Fruit fly (Drosophila melanogaster) whole organism, embryonic: Measurements from ENCODE around the gene solo.
A peak's percentile ranks its signal among the peaks of the same experiment; 100 is the strongest.

Experiments used
- Atf-2 ChIP-seq: fragments of 200-800 bp; sonication (Bioruptor generic); optimal IDR thresholded peaks from 2 replicates; lab custom pipeline; 2016; ENCODE audit warnings: missing biosample characterization, missing genetic modification characterization
- B-H1 ChIP-seq: fragments of 200-800 bp; sonication (Bioruptor generic); IDR thresholded peaks from 3 replicates; pipeline ENCODE4 v1.3.6; 2022; ENCODE audit warnings: missing biosample characterization, missing genetic modification characterization
- C15 ChIP-seq: fragments of 200-800 bp; sonication (Bioruptor generic); IDR thresholded peaks from 3 replicates; pipeline ENCODE4 v1.3.6; 2022; ENCODE audit warnings: missing biosample characterization, missing genetic modification characterization
- CG11456 ChIP-seq: fragments of 200-800 bp; sonication (Bioruptor generic); IDR thresholded peaks from 3 replicates; pipeline ENCODE4 v1.3.6; 2022; ENCODE audit warnings: missing biosample characterization, missing genetic modification characterization
- CG12104 ChIP-seq: fragments of 200-800 bp; sonication (Bioruptor generic); optimal IDR thresholded peaks from 3 replicates; lab custom pipeline; 2016; ENCODE audit warnings: missing biosample characterization, missing genetic modification characterization
- CG14014 ChIP-seq: fragments of 200-800 bp; sonication (Bioruptor generic); IDR thresholded peaks from 2 replicates; pipeline ENCODE4 v1.3.6; 2022; ENCODE audit warnings: missing biosample characterization, missing genetic modification characterization
- CG17186 ChIP-seq: fragments of 200-800 bp; sonication (Bioruptor generic); optimal IDR thresholded peaks from 3 replicates; lab custom pipeline; 2017; ENCODE audit warnings: missing biosample characterization, missing genetic modification reagents, missing genetic modification characterization
- CG17802 ChIP-seq: fragments of 200-800 bp; sonication (Bioruptor generic); optimal IDR thresholded peaks from 2 replicates; lab custom pipeline; 2018; ENCODE audit warnings: missing biosample characterization, mild to moderate bottlenecking, missing genetic modification characterization, moderate library complexity
- CG1792 ChIP-seq: fragments of 200-800 bp; sonication (Bioruptor generic); optimal IDR thresholded peaks from 2 replicates; lab custom pipeline; 2016; ENCODE audit warnings: missing biosample characterization, missing genetic modification characterization
- CG30020 ChIP-seq: fragments of 200-800 bp; optimal IDR thresholded peaks from 2 replicates; lab custom pipeline; 2019; ENCODE audit warnings: missing biosample characterization, mild to moderate bottlenecking, missing genetic modification characterization, moderate library complexity
- CG30403 ChIP-seq: fragments of 200-800 bp; sonication (Bioruptor generic); optimal IDR thresholded peaks from 3 replicates; lab custom pipeline; 2016; ENCODE audit warnings: missing biosample characterization, missing genetic modification characterization
- CG32532 ChIP-seq: fragments of 200-800 bp; sonication (Bioruptor generic); IDR thresholded peaks from 2 replicates; pipeline ENCODE4 v1.3.6; 2022; ENCODE audit warnings: missing biosample characterization, missing genetic modification characterization
- CG4424 ChIP-seq: fragments of 200-800 bp; sonication (Bioruptor generic); optimal IDR thresholded peaks from 3 replicates; lab custom pipeline; 2016; ENCODE audit warnings: missing biosample characterization, missing genetic modification characterization
- CG4820 ChIP-seq: fragments of 200-800 bp; sonication (Bioruptor generic); optimal IDR thresholded peaks from 3 replicates; lab custom pipeline; 2016; ENCODE audit warnings: missing biosample characterization, missing genetic modification characterization
- CG8089 ChIP-seq: fragments of 200-800 bp; sonication (Bioruptor generic); optimal IDR thresholded peaks from 3 replicates; lab custom pipeline; 2016; ENCODE audit warnings: missing biosample characterization, missing genetic modification characterization
- CG8290 ChIP-seq, 3 experiments: fragments of 200-800 bp; sonication (Bioruptor generic); optimal IDR thresholded peaks; 2 replicates each; lab custom pipeline; 2016 to 2019; ENCODE audit warnings: missing biosample characterization in 3 of 3, missing genetic modification characterization in 3 of 3, mild to moderate bottlenecking in 2 of 3, moderate library complexity in 1 of 3
- CG9797 ChIP-seq: fragments of 200-800 bp; sonication (Bioruptor generic); optimal IDR thresholded peaks from 3 replicates; lab custom pipeline; 2018; ENCODE audit warnings: missing biosample characterization, mild to moderate bottlenecking, missing genetic modification characterization
- CG9932 ChIP-seq: fragments of 200-800 bp; sonication (Bioruptor generic); IDR thresholded peaks from 2 replicates; pipeline ENCODE4 v1.3.6; 2022; ENCODE audit warnings: missing biosample characterization, missing genetic modification characterization
- Camta ChIP-seq: fragments of 200-800 bp; sonication (Bioruptor generic); optimal IDR thresholded peaks from 2 replicates; lab custom pipeline; 2016; ENCODE audit warnings: missing biosample characterization, missing genetic modification characterization
- Doc3 ChIP-seq: fragments of 200-800 bp; sonication (Bioruptor generic); IDR thresholded peaks from 3 replicates; pipeline ENCODE4 v1.3.6; 2022; ENCODE audit warnings: missing biosample characterization, missing genetic modification characterization; ENCODE audit not compliant: partially characterized antibody
- E2f1 ChIP-seq: fragments of 200-800 bp; sonication (Bioruptor generic); IDR thresholded peaks from 2 replicates; pipeline ENCODE4 v1.3.6; 2022; ENCODE audit warnings: missing biosample characterization, missing genetic modification characterization
- Elba2 ChIP-seq: fragments of 200-800 bp; sonication (Bioruptor generic); optimal IDR thresholded peaks from 3 replicates; lab custom pipeline; 2016; ENCODE audit warnings: missing biosample characterization, missing genetic modification characterization
- Ets65A ChIP-seq: fragments of 200-800 bp; sonication (Bioruptor generic); peaks from one replicate; lab custom pipeline; 2016; ENCODE audit warnings: missing biosample characterization, missing genetic modification characterization
- H15 ChIP-seq: fragments of 200-800 bp; sonication (Bioruptor generic); IDR thresholded peaks from 3 replicates; pipeline ENCODE4 v1.3.6; 2022; ENCODE audit warnings: missing biosample characterization, missing genetic modification characterization
- HLH54F ChIP-seq: fragments of 200-800 bp; sonication (Bioruptor generic); optimal IDR thresholded peaks from 3 replicates; lab custom pipeline; 2016; ENCODE audit warnings: missing biosample characterization, missing genetic modification characterization
- Hmr ChIP-seq: fragments of 200-800 bp; sonication (Bioruptor generic); optimal IDR thresholded peaks from 3 replicates; lab custom pipeline; 2017; ENCODE audit warnings: mild to moderate bottlenecking, missing biosample characterization, missing genetic modification reagents, missing genetic modification characterization
- Hr78 ChIP-seq, 2 experiments: fragments of 200-800 bp in 1 of 2; fragments of >200 bp in 1 of 2; sonication (Bioruptor generic) in 1 of 2; optimal IDR thresholded peaks; 2 replicates each; lab custom pipeline; 2017 to 2019; ENCODE audit warnings: missing biosample characterization in 2 of 2, missing genetic modification characterization in 2 of 2, mild to moderate bottlenecking in 1 of 2, moderate library complexity in 1 of 2
- Jarid2 ChIP-seq: fragments of 200-800 bp; sonication (Bioruptor generic); optimal IDR thresholded peaks from 3 replicates; lab custom pipeline; 2017; ENCODE audit warnings: mild to moderate bottlenecking, missing biosample characterization, missing genetic modification reagents, missing genetic modification characterization
- Mes4 ChIP-seq: fragments of 200-800 bp; sonication (Bioruptor generic); optimal IDR thresholded peaks from 2 replicates; lab custom pipeline; 2016; ENCODE audit warnings: missing biosample characterization, missing genetic modification characterization
- NfI ChIP-seq: fragments of 200-800 bp; sonication (Bioruptor generic); optimal IDR thresholded peaks from 3 replicates; lab custom pipeline; 2018; ENCODE audit warnings: missing biosample characterization, mild to moderate bottlenecking, missing genetic modification characterization, moderate library complexity
- Opbp ChIP-seq: fragments of 200-800 bp; sonication (Bioruptor generic); IDR thresholded peaks from 3 replicates; pipeline ENCODE4 v1.3.6; 2022; ENCODE audit warnings: missing biosample characterization, missing genetic modification characterization; ENCODE audit not compliant: partially characterized antibody
- Xrp1 ChIP-seq: fragments of 200-800 bp; sonication (Bioruptor generic); IDR thresholded peaks from 2 replicates; pipeline ENCODE4 v1.3.6; 2022; ENCODE audit warnings: missing biosample characterization, missing genetic modification characterization
- bbx ChIP-seq: fragments of 200-800 bp; sonication (Bioruptor generic); IDR thresholded peaks from 2 replicates; pipeline ENCODE4 v1.3.6; 2022; ENCODE audit warnings: missing biosample characterization, missing genetic modification characterization; ENCODE audit not compliant: partially characterized antibody
- bigmax ChIP-seq: fragments of 200-800 bp; sonication (Bioruptor generic); optimal IDR thresholded peaks from 2 replicates; lab custom pipeline; 2018; ENCODE audit warnings: missing biosample characterization, mild to moderate bottlenecking, missing genetic modification characterization
- cato ChIP-seq: fragments of 200-800 bp; sonication (Bioruptor generic); optimal IDR thresholded peaks from 2 replicates; lab custom pipeline; 2016; ENCODE audit warnings: missing biosample characterization, missing genetic modification characterization, borderline replicate concordance
- dati ChIP-seq: fragments of 200-800 bp; sonication (Bioruptor generic); IDR thresholded peaks from 2 replicates; pipeline ENCODE4 v1.3.6; 2022; ENCODE audit warnings: missing biosample characterization, missing genetic modification characterization
- gt ChIP-seq: fragments of 200-800 bp; sonication (Bioruptor generic); IDR thresholded peaks from 2 replicates; pipeline ENCODE4 v1.3.6; 2022; ENCODE audit warnings: missing biosample characterization, missing genetic modification characterization
- ind ChIP-seq: fragments of 200-800 bp; sonication (Bioruptor generic); optimal IDR thresholded peaks from 3 replicates; lab custom pipeline; 2016; ENCODE audit warnings: missing biosample characterization, missing genetic modification characterization
- onecut ChIP-seq: fragments of 200-800 bp; sonication (Bioruptor generic); IDR thresholded peaks from 2 replicates; pipeline ENCODE4 v1.3.6; 2022; ENCODE audit warnings: missing biosample characterization, missing genetic modification characterization
- pho ChIP-seq: fragments of 200-800 bp; sonication (Bioruptor generic); optimal IDR thresholded peaks from 2 replicates; lab custom pipeline; 2016; ENCODE audit warnings: missing biosample characterization, missing genetic modification characterization
- pita ChIP-seq: fragments of 200-800 bp; sonication (Bioruptor generic); optimal IDR thresholded peaks from 2 replicates; lab custom pipeline; 2017; ENCODE audit warnings: missing biosample characterization, mild to moderate bottlenecking, missing genetic modification characterization
- pnt ChIP-seq: fragments of 200-800 bp; sonication (Bioruptor generic); optimal IDR thresholded peaks from 3 replicates; lab custom pipeline; 2016; ENCODE audit warnings: missing biosample characterization, missing genetic modification characterization
- rib ChIP-seq: fragments of 200-800 bp; sonication (Bioruptor generic); IDR thresholded peaks from 2 replicates; pipeline ENCODE4 v1.3.6; 2022; ENCODE audit warnings: missing biosample characterization, missing genetic modification characterization
- sisA ChIP-seq: fragments of 200-800 bp; sonication (Bioruptor generic); IDR thresholded peaks from 2 replicates; pipeline ENCODE4 v1.3.6; 2022; ENCODE audit warnings: missing biosample characterization, missing genetic modification characterization
- sna ChIP-seq: fragments of 200-800 bp; sonication (Bioruptor generic); IDR thresholded peaks from 2 replicates; pipeline ENCODE4 v1.3.6; 2022; ENCODE audit warnings: missing biosample characterization, missing genetic modification characterization; ENCODE audit not compliant: partially characterized antibody
- trem ChIP-seq: fragments of 200-800 bp; optimal IDR thresholded peaks from 3 replicates; lab custom pipeline; 2019; ENCODE audit warnings: missing biosample characterization, mild to moderate bottlenecking, missing genetic modification characterization, moderate library complexity
- tx ChIP-seq: fragments of 200-800 bp; sonication (Bioruptor generic); optimal IDR thresholded peaks from 2 replicates; lab custom pipeline; 2016; ENCODE audit warnings: missing biosample characterization, missing genetic modification characterization
- vfl ChIP-seq: fragments of 200-800 bp; sonication (Bioruptor generic); optimal IDR thresholded peaks from 2 replicates; lab custom pipeline; 2016; ENCODE audit warnings: missing biosample characterization, missing genetic modification characterization
- yki ChIP-seq: fragments of >200 bp; optimal IDR thresholded peaks from 3 replicates; lab custom pipeline; 2018
- zfh2 ChIP-seq: fragments of 200-800 bp; sonication (Bioruptor generic); optimal IDR thresholded peaks from 2 replicates; lab custom pipeline; 2016; ENCODE audit warnings: missing biosample characterization, missing genetic modification characterization

Gene solo

dm6 chr2L:15113234-15113916 lies 51.9 kb downstream of the solo start, which contains the start of gene stc (continued):
- no peak for TF ChIP-seq CG17802
- TF ChIP-seq pho (GFP tag; lab: Kevin White, UChicago), result peak; percentile 49
- TF ChIP-seq Doc3 (GFP tag; lab: Robert Waterston, UW), result peak; percentile 55; the same call in 2 of the 3 replicates
- peak; percentile 95 for TF ChIP-seq CG9797 (GFP tag; lab: Kevin White, UChicago)
- TF ChIP-seq E2f1 (GFP tag; lab: Robert Waterston, UW), result peak; percentile 40; the same call in 1 of the 2 replicates
- TF ChIP-seq vfl (GFP tag; lab: Kevin White, UChicago), result peak; percentile 10
- peak; percentile 100 for TF ChIP-seq trem (tag; lab: Kevin White, UChicago)
- peak; percentile 52 for TF ChIP-seq HLH54F (GFP tag; lab: Kevin White, UChicago)
- peak; percentile 40 for TF ChIP-seq Camta (GFP tag; lab: Kevin White, UChicago)
- peak; percentile 69 for TF ChIP-seq CG9932
- peak; percentile 44 for TF ChIP-seq pnt (GFP tag; lab: Kevin White, UChicago)
- TF ChIP-seq C15, result no peak
- TF ChIP-seq CG4424 (GFP tag; lab: Kevin White, UChicago), result peak; percentile 38
- TF ChIP-seq bbx, result peak; percentile 85
- peak; percentile 61 for TF ChIP-seq Jarid2
- peak; percentile 79 for TF ChIP-seq Ets65A (GFP tag; lab: Kevin White, UChicago)
- peak; percentile 49 for TF ChIP-seq Hmr (GFP tag; lab: Kevin White, UChicago)
- TF ChIP-seq Elba2 (GFP tag; lab: Kevin White, UChicago), result peak; percentile 44
- peak; percentile 12 for TF ChIP-seq Mes4 (GFP tag; lab: Kevin White, UChicago)
- TF ChIP-seq cato (GFP tag; lab: Kevin White, UChicago), result no peak
- TF ChIP-seq Atf-2, result peak; percentile 14
- TF ChIP-seq zfh2, result peak; percentile 51
- peak; percentile 74 for TF ChIP-seq CG17186
- TF ChIP-seq H15 (GFP tag; lab: Robert Waterston, UW), result peak; percentile 43; the same call in 1 of the 3 replicates
- peak; percentile 63 for TF ChIP-seq CG30403
- TF ChIP-seq Opbp (GFP tag; lab: Robert Waterston, UW), result peak; percentile 85
- TF ChIP-seq tx (GFP tag; lab: Kevin White, UChicago), result peak; percentile 41
- TF ChIP-seq CG4820 (GFP tag; lab: Kevin White, UChicago), result no peak
- peak; percentile 79 for TF ChIP-seq sna (GFP tag; lab: Robert Waterston, UW)
- TF ChIP-seq sisA, result 0 out of 2 replicates have a peak, but pooled peaks have one; percentile 22
- peak; percentile 7 for TF ChIP-seq CG12104 (GFP tag; lab: Kevin White, UChicago)
- no peak for TF ChIP-seq Hr78 (GFP tag; optimal IDR thresholded peaks at IDR 0.05; lab: Kevin White, UChicago)
- no peak for TF ChIP-seq dati (GFP tag; lab: Robert Waterston, UW)
- peak; percentile 52 for TF ChIP-seq CG1792 (GFP tag; lab: Kevin White, UChicago)
- peak; percentile 56 for TF ChIP-seq NfI (GFP tag; lab: Kevin White, UChicago)
- no peak for TF ChIP-seq gt (GFP tag; lab: Robert Waterston, UW)
- peak; percentile 17 for TF ChIP-seq CG8089 (GFP tag; lab: Kevin White, UChicago)
- TF ChIP-seq CG30020, result no peak
- TF ChIP-seq CG32532 (GFP tag; lab: Robert Waterston, UW), result peak; percentile 66; the same call in 1 of the 2 replicates
- no peak for TF ChIP-seq rib (GFP tag; lab: Robert Waterston, UW)
- no peak for TF ChIP-seq B-H1 (GFP tag; lab: Robert Waterston, UW)
- TF ChIP-seq CG14014, result 0 out of 2 replicates have a peak, but pooled peaks have one; percentile 18
- TF ChIP-seq ind, result peak; percentile 36
- TF ChIP-seq bigmax (GFP tag; lab: Kevin White, UChicago), result peak; percentile 29
- TF ChIP-seq CG8290 (GFP tag; optimal IDR thresholded peaks at IDR 0.05; lab: Kevin White, UChicago), result peak; percentile 46
- TF ChIP-seq CG8290 (tag; optimal IDR thresholded peaks at IDR 0.05; lab: Kevin White, UChicago), result no peak
- TF ChIP-seq onecut (GFP tag; lab: Robert Waterston, UW), result peak; percentile 37; the same call in 1 of the 2 replicates
- TF ChIP-seq yki (lab: Kevin White, UChicago), result no peak
- TF ChIP-seq pita (GFP tag; lab: Kevin White, UChicago), result no peak
- TF ChIP-seq CG11456 (GFP tag; lab: Robert Waterston, UW), result peak; percentile 76
- 0 out of 2 replicates have a peak, but pooled peaks have one; percentile 28 for TF ChIP-seq Xrp1 (GFP tag; lab: Robert Waterston, UW)
